Worm (Caenorhabditis elegans) whole organism, L3 larva: Measurements from ENCODE around the gene F57A10.4.

Source experiments
- aly-2 ChIP-seq: fragments of 150-350 bp; optimal IDR thresholded peaks from 2 replicates; lab custom pipeline; 2014; ENCODE audit warnings: missing biosample characterization, missing genetic modification characterization
- ceh-9 ChIP-seq: sonication (generic microtip); optimal IDR thresholded peaks from 2 replicates; lab custom pipeline; 2018; ENCODE audit warnings: missing biosample characterization, missing genetic modification characterization
- egl-27 ChIP-seq: sonication (generic microtip); optimal IDR thresholded peaks from 4 replicates; lab custom pipeline; 2017; ENCODE audit warnings: missing biosample characterization, missing genetic modification reagents, missing genetic modification characterization
- lin-39 ChIP-seq: fragments of 150-350 bp; optimal IDR thresholded peaks from 2 replicates; lab custom pipeline; 2018; ENCODE audit warnings: missing biosample characterization, missing genetic modification reagents, missing genetic modification characterization
- nfya-1 ChIP-seq: sonication (generic microtip); optimal IDR thresholded peaks from 2 replicates; lab custom pipeline; 2017; ENCODE audit warnings: missing genetic modification characterization, mild to moderate bottlenecking, missing compliant biosample characterization, antibody characterized with exemption, moderate library complexity; ENCODE audit not compliant: insufficient read depth
- nhr-76 ChIP-seq: fragments of 150-350 bp; sonication (generic microtip); optimal IDR thresholded peaks from 5 replicates; lab custom pipeline; 2014; ENCODE audit warnings: missing biosample characterization, missing genetic modification characterization
- pha-4 ChIP-seq: fragments of 150-350 bp; optimal IDR thresholded peaks from 2 replicates; lab custom pipeline; 2014; ENCODE audit warnings: missing biosample characterization, missing genetic modification reagents, missing genetic modification characterization
- pqm-1 ChIP-seq: fragments of 150-350 bp; optimal IDR thresholded peaks from 2 replicates; lab custom pipeline; 2017; ENCODE audit warnings: missing biosample characterization, missing genetic modification characterization, inconsistent platforms
- sea-2 ChIP-seq: fragments of 150-350 bp; sonication (generic microtip); optimal IDR thresholded peaks from 4 replicates; lab custom pipeline; 2014; ENCODE audit warnings: missing biosample characterization, missing genetic modification reagents, missing genetic modification characterization
- unc-62 ChIP-seq: fragments of 150-350 bp; sonication (generic microtip); optimal IDR thresholded peaks from 4 replicates; lab custom pipeline; 2014; ENCODE audit warnings: missing biosample characterization, missing genetic modification reagents, missing genetic modification characterization
- ztf-11 ChIP-seq: fragments of 150-350 bp; optimal IDR thresholded peaks from 2 replicates; lab custom pipeline; 2014; ENCODE audit warnings: missing biosample characterization, missing genetic modification characterization

ce11 chrV:15773141-15773540 is 3.9 kb downstream of the F57A10.4 start, which contains the start of gene nhr-60:
- TF ChIP-seq nfya-1 (tag; lab: Kevin White, UChicago), result no peak
- no peak for TF ChIP-seq pha-4 (tag; lab: Kevin White, UChicago)
- TF ChIP-seq ztf-11, result no peak
- TF ChIP-seq pqm-1 (tag; lab: Kevin White, UChicago), result no peak
- no peak for TF ChIP-seq sea-2 (GFP tag; lab: Kevin White, UChicago)
- TF ChIP-seq ceh-9 (tag; lab: Kevin White, UChicago), result no peak
- TF ChIP-seq aly-2 (tag; lab: Kevin White, UChicago), result no peak
- TF ChIP-seq unc-62 (GFP tag; lab: Kevin White, UChicago), result no peak
- no peak for TF ChIP-seq lin-39 (tag; lab: Kevin White, UChicago)
- TF ChIP-seq nhr-76, result no peak
- no peak for TF ChIP-seq egl-27 (tag; lab: Kevin White, UChicago)
